Worm (Caenorhabditis elegans) whole organism, L2 larva: ENCODE results near the gene F57C7.4.

ENCODE experiments used
- ama-1 ChIP-seq: fragments of 150-350 bp; optimal IDR thresholded peaks from 2 replicates; lab custom pipeline; 2018; ENCODE audit warnings: inconsistent platforms
- fos-1 ChIP-seq: fragments of 150-350 bp; optimal IDR thresholded peaks from 2 replicates; lab custom pipeline; 2014; ENCODE audit warnings: missing biosample characterization, missing genetic modification characterization
- snpc-4 ChIP-seq: fragments of 150-350 bp; optimal IDR thresholded peaks from 2 replicates; lab custom pipeline; 2014; ENCODE audit warnings: missing biosample characterization, missing genetic modification characterization

- TF ChIP-seq ama-1 (lab: Kevin White, UChicago) (no peak), fos-1 (tag; lab: Kevin White, UChicago) (no peak), snpc-4 (tag; lab: Kevin White, UChicago) (no peak)
These were observed 54.6 kb downstream of the F57C7.4 start for ce11 chrX:10534625-10535244.
